Fruit fly (Drosophila melanogaster) whole organism, adult: ENCODE data around the gene CG1113.

ENCODE experiments used
- CG1620 ChIP-seq: fragments of 200-800 bp; sonication (Bioruptor generic); optimal IDR thresholded peaks from 2 replicates; lab custom pipeline; 2016; ENCODE audit warnings: missing biosample characterization, missing genetic modification characterization
- CG7101 ChIP-seq: fragments of 200-800 bp; sonication (Bioruptor generic); optimal IDR thresholded peaks from 2 replicates; lab custom pipeline; 2018; ENCODE audit warnings: missing biosample characterization, mild to moderate bottlenecking, missing genetic modification characterization, moderate library complexity
- Crg-1 ChIP-seq: fragments of 200-800 bp; sonication (Bioruptor generic); optimal IDR thresholded peaks from 2 replicates; lab custom pipeline; 2016; ENCODE audit warnings: missing biosample characterization, missing genetic modification characterization
- kay ChIP-seq: fragments of 200-800 bp; sonication (Bioruptor generic); peaks from one replicate; lab custom pipeline; 2016; ENCODE audit warnings: missing biosample characterization, missing genetic modification characterization, borderline replicate concordance
- pad ChIP-seq: fragments of 200-800 bp; sonication (Bioruptor generic); optimal IDR thresholded peaks from 3 replicates; lab custom pipeline; 2017; ENCODE audit warnings: missing biosample characterization, missing genetic modification characterization, mild to moderate bottlenecking, moderate library complexity, missing genetic modification reagents
- toe ChIP-seq: fragments of 200-800 bp; sonication (Bioruptor generic); optimal IDR thresholded peaks from 2 replicates; lab custom pipeline; 2016; ENCODE audit warnings: missing biosample characterization, missing genetic modification characterization

DNA sequence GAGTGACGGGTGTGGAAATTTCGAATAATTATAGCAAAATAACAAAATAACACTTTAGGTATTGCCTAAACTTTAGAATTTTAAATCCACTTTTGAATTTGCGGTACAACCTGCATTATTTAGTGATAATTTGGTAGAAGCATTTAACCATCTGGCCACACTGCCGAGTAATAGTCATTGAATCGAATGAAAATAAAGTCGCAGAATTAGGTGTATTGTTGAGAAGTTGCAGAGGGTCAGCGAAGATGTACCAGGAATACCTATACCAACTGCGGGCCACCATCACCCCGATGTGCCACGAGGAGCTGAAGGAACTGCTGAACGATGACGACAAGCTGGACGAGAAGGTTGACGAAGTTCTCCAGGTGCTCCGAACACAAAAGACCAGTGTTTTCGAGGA, 26.9 kb upstream of the CG1113 start, which contains the start of gene Vps37B:
- TF ChIP-seq CG7101 (tag; lab: Kevin White, UChicago) (no peak), pad (GFP tag; lab: Kevin White, UChicago) (no peak), CG1620 (GFP tag; lab: Kevin White, UChicago) (no peak), kay (GFP tag; lab: Kevin White, UChicago) (no peak), Crg-1 (GFP tag; lab: Kevin White, UChicago) (no peak), toe (GFP tag; lab: Kevin White, UChicago) (no peak)
